Worm (Caenorhabditis elegans) whole organism, midembryonic: ENCODE data around the gene mnr-1.

Experiments used
- cog-1 ChIP-seq: sonication (generic microtip); optimal IDR thresholded peaks from 2 replicates; lab custom pipeline; 2016; ENCODE audit warnings: missing genetic modification characterization, missing compliant biosample characterization
- flt-1 ChIP-seq: fragments of 200-800 bp; sonication (Bioruptor generic); IDR thresholded peaks from 2 replicates; pipeline ENCODE4 v1.3.6; 2022; ENCODE audit warnings: missing genetic modification characterization, missing compliant biosample characterization
- klf-2 ChIP-seq: fragments of 200-800 bp; sonication (Bioruptor generic); conservative IDR thresholded peaks from 2 replicates; pipeline ENCODE4 v1.3.6; 2022; ENCODE audit warnings: missing genetic modification reagents, missing genetic modification characterization, missing compliant biosample characterization
- med-1 ChIP-seq: sonication (generic microtip); optimal IDR thresholded peaks from 2 replicates; lab custom pipeline; 2017; ENCODE audit warnings: missing genetic modification characterization, mild to moderate bottlenecking, missing compliant biosample characterization, antibody characterized with exemption, missing genetic modification reagents; ENCODE audit not compliant: insufficient read depth
- ref-1 ChIP-seq: fragments of 200-800 bp; sonication (Bioruptor generic); conservative IDR thresholded peaks from 2 replicates; pipeline ENCODE4 v1.3.6; 2022; ENCODE audit warnings: missing genetic modification reagents, missing genetic modification characterization, missing compliant biosample characterization
- ztf-23 ChIP-seq: fragments of 200-800 bp; sonication (Bioruptor generic); IDR thresholded peaks from 2 replicates; pipeline ENCODE4 v1.3.6; 2022; ENCODE audit warnings: missing genetic modification reagents, missing genetic modification characterization, missing compliant biosample characterization
- ztf-29 ChIP-seq: fragments of 200-800 bp; sonication (Bioruptor generic); IDR thresholded peaks from 2 replicates; pipeline ENCODE4 v1.3.6; 2022; ENCODE audit warnings: missing genetic modification reagents, missing genetic modification characterization, missing compliant biosample characterization

ce11 chrV:20682309-20682708, 27.9 kb downstream of the mnr-1 start:
- TF ChIP-seq flt-1: no peak
- no peak for TF ChIP-seq med-1 (GFP tag; lab: Kevin White, UChicago)
- no peak for TF ChIP-seq ztf-23
- TF ChIP-seq klf-2 (GFP tag; lab: Robert Waterston, UW): no peak
- TF ChIP-seq ztf-29: no peak
- no peak for TF ChIP-seq ref-1 (GFP tag; lab: Robert Waterston, UW)
- TF ChIP-seq cog-1 (tag; lab: Kevin White, UChicago): no peak
